Fruit fly (Drosophila melanogaster): ENCODE measurements around the gene CG32152.

The CG32152 gene

DNA sequence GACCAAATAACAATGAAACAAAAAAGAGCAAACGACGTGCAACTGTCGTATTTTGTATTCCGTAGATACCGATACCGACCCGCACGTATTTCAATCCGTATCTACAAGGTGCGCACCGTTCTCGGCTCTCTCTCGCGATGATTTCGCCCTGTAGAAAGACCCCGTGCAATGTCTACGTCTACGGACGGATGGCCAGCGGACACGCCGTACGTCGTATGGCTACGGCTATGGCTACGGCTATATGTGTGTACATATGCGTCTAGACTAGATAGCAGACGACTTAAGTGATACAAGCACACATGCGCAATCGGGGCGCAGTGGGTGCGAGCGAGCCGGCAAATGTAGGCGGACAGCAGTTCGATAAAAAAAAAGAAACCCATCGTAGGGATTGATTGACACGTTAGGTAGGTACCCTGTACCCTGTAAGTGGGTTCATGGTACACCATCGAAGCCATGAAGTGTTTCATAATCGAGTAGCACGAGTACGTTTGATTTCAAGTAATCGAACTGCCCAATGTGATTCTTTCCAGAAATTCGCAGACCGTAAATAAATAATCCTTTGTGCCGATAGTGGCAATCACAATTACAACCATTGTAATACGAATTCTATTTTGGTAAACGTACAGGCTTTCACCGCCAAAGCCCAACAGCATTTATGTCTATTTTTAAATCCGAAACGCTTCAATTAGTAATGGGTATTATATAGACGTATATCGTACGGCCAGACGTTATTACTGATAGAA is 5.8 kb upstream of the CG32152 start (continued):
- TF ChIP-seq luna (GFP tag; optimal IDR thresholded peaks at IDR 0.05) (no peak), fd102C (GFP tag; optimal IDR thresholded peaks at IDR 0.05) (no peak), nerfin-1 (tag; optimal IDR thresholded peaks at IDR 0.05) (no peak), lilli (GFP tag; optimal IDR thresholded peaks at IDR 0.05) (peak; percentile 33), tx (GFP tag; optimal IDR thresholded peaks at IDR 0.05) (peak; percentile 19), gro (GFP tag; optimal IDR thresholded peaks at IDR 0.05) (no peak), dmrt99B (tag; optimal IDR thresholded peaks at IDR 0.05) (peak; percentile 54), zfh1 (GFP tag; IDR thresholded peaks at IDR 0.05) (no peak), dysf (GFP tag; IDR thresholded peaks at IDR 0.05) (peak; percentile 52; the same call in 2 of the 3 replicates), Nf-YA (GFP tag; IDR thresholded peaks at IDR 0.05) (no peak), CG2875 (GFP tag; optimal IDR thresholded peaks at IDR 0.05) (no peak), CG4854 (GFP tag; optimal IDR thresholded peaks at IDR 0.05) (no peak), ftz-f1 (GFP tag; optimal IDR thresholded peaks at IDR 0.05) (peak; percentile 30), Fer3 (tag; optimal IDR thresholded peaks at IDR 0.05) (peak; percentile 17), usp (GFP tag; optimal IDR thresholded peaks at IDR 0.05) (no peak), ken (GFP tag; IDR thresholded peaks at IDR 0.05) (no peak), lov (optimal IDR thresholded peaks at IDR 0.05) (no peak), lov (GFP tag; IDR thresholded peaks at IDR 0.05) (no peak), CG3163 (GFP tag; optimal IDR thresholded peaks at IDR 0.05) (no peak), CG3995 (GFP tag; optimal IDR thresholded peaks at IDR 0.05) (no peak), CG7556 (GFP tag; optimal IDR thresholded peaks at IDR 0.05) (peak; percentile 52), zen (tag; optimal IDR thresholded peaks at IDR 0.05) (no peak), CG1602 (GFP tag; optimal IDR thresholded peaks at IDR 0.05) (no peak), Taf1 (GFP tag; IDR thresholded peaks at IDR 0.05) (no peak), Mrtf (GFP tag; IDR thresholded peaks at IDR 0.05) (no peak), vfl (GFP tag; optimal IDR thresholded peaks at IDR 0.05) (no peak), Sin3A (optimal IDR thresholded peaks at IDR 0.05) (no peak), Ets97D (GFP tag; optimal IDR thresholded peaks at IDR 0.05) (no peak), C15 (GFP tag; IDR thresholded peaks at IDR 0.05) (no peak), Fer1 (GFP tag; optimal IDR thresholded peaks at IDR 0.05) (peak; percentile 20), CG12769 (tag; optimal IDR thresholded peaks at IDR 0.05) (no peak), nau (GFP tag; optimal IDR thresholded peaks at IDR 0.05) (no peak), CG14014 (GFP tag; IDR thresholded peaks at IDR 0.05) (0 out of 2 replicates have a peak, but pooled peaks have one; percentile 11), sc (optimal IDR thresholded peaks at IDR 0.05) (no peak), sc (GFP tag; optimal IDR thresholded peaks at IDR 0.05) (no peak), sr (GFP tag; IDR thresholded peaks at IDR 0.05) (no peak), Mad (GFP tag; optimal IDR thresholded peaks at IDR 0.05) (no peak), lbe (GFP tag; optimal IDR thresholded peaks at IDR 0.05) (no peak), CG12391 (tag; optimal IDR thresholded peaks at IDR 0.05) (peak; percentile 38), rib (GFP tag; IDR thresholded peaks at IDR 0.05) (no peak), CG11695 (GFP tag; IDR thresholded peaks at IDR 0.05) (peak; percentile 24; the same call in 1 of the 3 replicates), pho (GFP tag; optimal IDR thresholded peaks at IDR 0.05) (no peak), Hey (tag; optimal IDR thresholded peaks at IDR 0.05) (peak; percentile 38), Dref (GFP tag; IDR thresholded peaks at IDR 0.05) (no peak), CG2129 (GFP tag; IDR thresholded peaks at IDR 0.05; ENCODE audit: partially characterized antibody) (no peak), Vsx1 (GFP tag; optimal IDR thresholded peaks at IDR 0.05) (no peak), CG10462 (GFP tag; optimal IDR thresholded peaks at IDR 0.05) (no peak), CG33557 (GFP tag; optimal IDR thresholded peaks at IDR 0.05) (no peak), Atf6 (GFP tag; IDR thresholded peaks at IDR 0.05) (no peak), kni (GFP tag; optimal IDR thresholded peaks at IDR 0.05) (no peak), org-1 (GFP tag; optimal IDR thresholded peaks at IDR 0.05) (peak; percentile 33)
